Worm (Caenorhabditis elegans): ENCODE results near the gene cone-1.

- TF ChIP-seq pax-1 (tag; optimal IDR thresholded peaks at IDR 0.05) (no peak), ets-4 (tag; optimal IDR thresholded peaks at IDR 0.05) (no peak), nhr-11 (tag; optimal IDR thresholded peaks at IDR 0.05) (no peak)
These were observed 47.7 kb upstream of the cone-1 start for ce11 chrIII:2482754-2483153.

Measured in whole organism, late embryonic.